Fruit fly (Drosophila melanogaster) whole organism, embryonic: ENCODE data around the gene tHMG1.
A peak's percentile ranks its signal among the peaks of the same experiment; 100 is the strongest.

Experiments
- Awh ChIP-seq: fragments of 200-800 bp; sonication (Bioruptor generic); IDR thresholded peaks from 2 replicates; pipeline ENCODE4, ENCODE4 v1.3.6; 2022; ENCODE audit warnings: missing biosample characterization, missing genetic modification characterization
- BtbVII ChIP-seq: fragments of 200-800 bp; sonication (Bioruptor generic); optimal IDR thresholded peaks from 3 replicates; lab custom pipeline; 2017; ENCODE audit warnings: missing biosample characterization, mild to moderate bottlenecking, missing genetic modification characterization
- CG10959 ChIP-seq: fragments of 200-800 bp; sonication (Bioruptor generic); IDR thresholded peaks from 2 replicates; pipeline ENCODE4 v1.3.6; 2022; ENCODE audit warnings: missing biosample characterization, missing genetic modification characterization
- CG11085 ChIP-seq: fragments of 200-800 bp; sonication (Bioruptor generic); IDR thresholded peaks from 2 replicates; pipeline ENCODE4 v1.3.6; 2022; ENCODE audit warnings: missing biosample characterization, missing genetic modification characterization
- CG12219 ChIP-seq: fragments of 200-800 bp; sonication (Bioruptor generic); optimal IDR thresholded peaks from 3 replicates; lab custom pipeline; 2018; ENCODE audit warnings: missing biosample characterization, mild to moderate bottlenecking, missing genetic modification characterization
- CG15011 ChIP-seq: fragments of 200-800 bp; sonication (Bioruptor generic); optimal IDR thresholded peaks from 3 replicates; lab custom pipeline; 2018; ENCODE audit warnings: missing biosample characterization, mild to moderate bottlenecking, missing genetic modification characterization
- CG15479 ChIP-seq: fragments of 200-800 bp; sonication (Bioruptor generic); optimal IDR thresholded peaks from 3 replicates; lab custom pipeline; 2019; ENCODE audit warnings: missing biosample characterization, mild to moderate bottlenecking, missing genetic modification characterization, moderate library complexity
- CG15696 ChIP-seq: fragments of 200-800 bp; sonication (Bioruptor generic); optimal IDR thresholded peaks from 2 replicates; lab custom pipeline; 2019; ENCODE audit warnings: missing biosample characterization, mild to moderate bottlenecking, missing genetic modification characterization, moderate library complexity
- CG17359 ChIP-seq: fragments of 200-800 bp; sonication (Bioruptor generic); optimal IDR thresholded peaks from 3 replicates; lab custom pipeline; 2018; ENCODE audit warnings: missing biosample characterization, mild to moderate bottlenecking, missing genetic modification characterization, moderate library complexity
- CG17829 ChIP-seq: fragments of 200-800 bp; optimal IDR thresholded peaks from 2 replicates; lab custom pipeline; 2019; ENCODE audit warnings: missing biosample characterization, mild to moderate bottlenecking, missing genetic modification characterization, moderate library complexity
- CG2199 ChIP-seq: fragments of 200-800 bp; sonication (Bioruptor generic); IDR thresholded peaks from 3 replicates; pipeline ENCODE4 v1.3.6; 2022; ENCODE audit warnings: missing biosample characterization, missing genetic modification characterization
- CG2712 ChIP-seq: fragments of 200-800 bp; optimal IDR thresholded peaks from 3 replicates; lab custom pipeline; 2019; ENCODE audit warnings: missing biosample characterization, mild to moderate bottlenecking, missing genetic modification characterization, moderate library complexity
- CG2889 ChIP-seq: fragments of 200-800 bp; sonication (Bioruptor generic); IDR thresholded peaks from 3 replicates; pipeline ENCODE4 v1.3.6; 2022; ENCODE audit warnings: missing biosample characterization, missing genetic modification characterization
- CG31441 ChIP-seq: fragments of 200-800 bp; sonication (Bioruptor generic); IDR thresholded peaks from 2 replicates; pipeline ENCODE4 v1.3.6; 2022; ENCODE audit warnings: missing biosample characterization, missing genetic modification characterization
- CG3163 ChIP-seq: fragments of 200-800 bp; sonication (Bioruptor generic); optimal IDR thresholded peaks from 3 replicates; lab custom pipeline; 2016; ENCODE audit warnings: missing biosample characterization, missing genetic modification characterization
- CG6654 ChIP-seq: fragments of 200-800 bp; sonication (Bioruptor generic); optimal IDR thresholded peaks from 2 replicates; lab custom pipeline; 2017; ENCODE audit warnings: missing biosample characterization, mild to moderate bottlenecking, missing genetic modification characterization
- CG6791 ChIP-seq: fragments of 200-800 bp; sonication (Bioruptor generic); IDR thresholded peaks from 3 replicates; pipeline ENCODE4 v1.3.6; 2022; ENCODE audit warnings: missing biosample characterization, missing genetic modification characterization; ENCODE audit not compliant: partially characterized antibody
- CG7357 ChIP-seq: fragments of 200-800 bp; sonication (Bioruptor generic); IDR thresholded peaks from 3 replicates; pipeline ENCODE4 v1.3.6; 2022; ENCODE audit warnings: missing biosample characterization, missing genetic modification characterization
- CG8089 ChIP-seq: fragments of 200-800 bp; sonication (Bioruptor generic); optimal IDR thresholded peaks from 3 replicates; lab custom pipeline; 2016; ENCODE audit warnings: missing biosample characterization, missing genetic modification characterization
- CG8944 ChIP-seq: fragments of 200-800 bp; sonication (Bioruptor generic); optimal IDR thresholded peaks from 3 replicates; lab custom pipeline; 2016; ENCODE audit warnings: missing biosample characterization, missing genetic modification characterization
- CG9437 ChIP-seq: fragments of 200-800 bp; sonication (Bioruptor generic); optimal IDR thresholded peaks from 2 replicates; lab custom pipeline; 2018; ENCODE audit warnings: missing biosample characterization, mild to moderate bottlenecking, missing genetic modification characterization
- CG9609 ChIP-seq: fragments of 200-800 bp; sonication (Bioruptor generic); optimal IDR thresholded peaks from 3 replicates; lab custom pipeline; 2016; ENCODE audit warnings: missing biosample characterization, missing genetic modification characterization
- Doc2 ChIP-seq: fragments of 200-800 bp; sonication (Bioruptor generic); IDR thresholded peaks from 2 replicates; pipeline ENCODE4 v1.3.6; 2022; ENCODE audit warnings: missing biosample characterization, missing genetic modification characterization
- Dref ChIP-seq: fragments of 200-800 bp; sonication (Bioruptor generic); IDR thresholded peaks from 2 replicates; pipeline ENCODE4 v1.3.6; 2022; ENCODE audit warnings: missing biosample characterization, missing genetic modification characterization
- Fer1 ChIP-seq: fragments of 200-800 bp; sonication (Bioruptor generic); optimal IDR thresholded peaks from 2 replicates; lab custom pipeline; 2017; ENCODE audit warnings: missing biosample characterization, mild to moderate bottlenecking, missing genetic modification characterization
- Fer3 ChIP-seq: fragments of 200-800 bp; sonication (Bioruptor generic); optimal IDR thresholded peaks from 2 replicates; lab custom pipeline; 2018; ENCODE audit warnings: missing biosample characterization, mild to moderate bottlenecking, missing genetic modification characterization, moderate library complexity
- Opbp ChIP-seq: fragments of 200-800 bp; sonication (Bioruptor generic); IDR thresholded peaks from 3 replicates; pipeline ENCODE4 v1.3.6; 2022; ENCODE audit warnings: missing biosample characterization, missing genetic modification characterization; ENCODE audit not compliant: partially characterized antibody
- Poxn ChIP-seq: fragments of 200-800 bp; sonication (Bioruptor generic); IDR thresholded peaks from 2 replicates; pipeline ENCODE4 v1.3.6; 2022; ENCODE audit warnings: missing biosample characterization, missing genetic modification characterization
- Rfx ChIP-seq: fragments of 200-800 bp; sonication (Bioruptor generic); IDR thresholded peaks from 2 replicates; pipeline ENCODE4 v1.3.6; 2022; ENCODE audit warnings: missing biosample characterization, missing genetic modification characterization
- Spps ChIP-seq: fragments of 200-800 bp; sonication (Bioruptor generic); optimal IDR thresholded peaks from 2 replicates; lab custom pipeline; 2018; ENCODE audit warnings: missing biosample characterization, mild to moderate bottlenecking, missing genetic modification characterization
- Stat92E ChIP-seq, 3 experiments: fragments of >200 bp in 2 of 3; fragments of 200-800 bp in 1 of 3; sonication (Bioruptor generic) in 1 of 3; optimal IDR thresholded peaks; 2 replicates each; lab custom pipeline; 2017 to 2019; ENCODE audit warnings: missing biosample characterization in 3 of 3, missing genetic modification characterization in 3 of 3, mild to moderate bottlenecking in 1 of 3, moderate library complexity in 1 of 3
- TFAM ChIP-seq: fragments of 200-800 bp; sonication (Bioruptor generic); optimal IDR thresholded peaks from 2 replicates; lab custom pipeline; 2017; ENCODE audit warnings: missing biosample characterization, missing genetic modification characterization, inconsistent platforms
- bigmax ChIP-seq: fragments of 200-800 bp; sonication (Bioruptor generic); optimal IDR thresholded peaks from 2 replicates; lab custom pipeline; 2018; ENCODE audit warnings: missing biosample characterization, mild to moderate bottlenecking, missing genetic modification characterization
- btn ChIP-seq: fragments of 200-800 bp; sonication (Bioruptor generic); optimal IDR thresholded peaks from 2 replicates; lab custom pipeline; 2016; ENCODE audit warnings: missing biosample characterization, missing genetic modification characterization
- ewg ChIP-seq: fragments of 200-800 bp; sonication (Bioruptor generic); optimal IDR thresholded peaks from 3 replicates; lab custom pipeline; 2017; ENCODE audit warnings: mild to moderate bottlenecking, missing biosample characterization, missing genetic modification reagents, missing genetic modification characterization
- fd102C ChIP-seq: fragments of 200-800 bp; sonication (Bioruptor generic); optimal IDR thresholded peaks from 2 replicates; lab custom pipeline; 2018; ENCODE audit warnings: missing biosample characterization, mild to moderate bottlenecking, missing genetic modification characterization, moderate library complexity
- gcm ChIP-seq: fragments of 200-800 bp; sonication (Bioruptor generic); optimal IDR thresholded peaks from 2 replicates; lab custom pipeline; 2019; ENCODE audit warnings: missing biosample characterization, mild to moderate bottlenecking, missing genetic modification characterization, moderate library complexity
- jing ChIP-seq: fragments of 200-800 bp; sonication (Bioruptor generic); optimal IDR thresholded peaks from 2 replicates; lab custom pipeline; 2018; ENCODE audit warnings: missing biosample characterization, mild to moderate bottlenecking, missing genetic modification characterization
- lilli ChIP-seq: fragments of 200-800 bp; sonication (Bioruptor generic); optimal IDR thresholded peaks from 3 replicates; lab custom pipeline; 2016; ENCODE audit warnings: missing biosample characterization, missing genetic modification characterization
- mirr ChIP-seq: fragments of 200-800 bp; sonication (Bioruptor generic); optimal IDR thresholded peaks from 3 replicates; lab custom pipeline; 2018; ENCODE audit warnings: missing biosample characterization, mild to moderate bottlenecking, missing genetic modification characterization
- mld ChIP-seq: fragments of 200-800 bp; sonication (Bioruptor generic); IDR thresholded peaks from 3 replicates; pipeline ENCODE4 v1.3.6; 2022; ENCODE audit warnings: missing biosample characterization, missing genetic modification characterization; ENCODE audit not compliant: partially characterized antibody
- odd ChIP-seq: fragments of 200-800 bp; sonication (Bioruptor generic); optimal IDR thresholded peaks from 2 replicates; lab custom pipeline; 2017; ENCODE audit warnings: missing biosample characterization, mild to moderate bottlenecking, missing genetic modification characterization
- p53 ChIP-seq: fragments of 200-800 bp; sonication (Bioruptor generic); optimal IDR thresholded peaks from 2 replicates; lab custom pipeline; 2016; ENCODE audit warnings: missing biosample characterization, missing genetic modification characterization
- ro ChIP-seq: fragments of 200-800 bp; sonication (Bioruptor generic); IDR thresholded peaks from 2 replicates; pipeline ENCODE4 v1.3.6; 2022; ENCODE audit warnings: missing biosample characterization, missing genetic modification characterization
- stwl ChIP-seq: fragments of 200-800 bp; sonication (Bioruptor generic); optimal IDR thresholded peaks from 3 replicates; lab custom pipeline; 2018; ENCODE audit warnings: missing biosample characterization, mild to moderate bottlenecking, missing genetic modification characterization, moderate library complexity
- tin ChIP-seq: fragments of 200-800 bp; sonication (Bioruptor generic); optimal IDR thresholded peaks from 3 replicates; lab custom pipeline; 2016; ENCODE audit warnings: missing biosample characterization, missing genetic modification characterization
- ttk ChIP-seq: fragments of 200-800 bp; sonication (Bioruptor generic); IDR thresholded peaks from 2 replicates; pipeline ENCODE4 v2.1.2; 2022; ENCODE audit warnings: missing biosample characterization, missing genetic modification characterization
- vvl ChIP-seq: fragments of 200-800 bp; sonication (Bioruptor generic); IDR thresholded peaks from 2 replicates; pipeline ENCODE4 v1.3.6; 2022; ENCODE audit warnings: missing biosample characterization, missing genetic modification characterization
- zfh2 ChIP-seq: fragments of 200-800 bp; sonication (Bioruptor generic); optimal IDR thresholded peaks from 2 replicates; lab custom pipeline; 2016; ENCODE audit warnings: missing biosample characterization, missing genetic modification characterization

Gene tHMG1

dm6 chr3R:22468829-22469487, 22.7 kb upstream of the tHMG1 start (continued):
- peak; percentile 63; the same call in 1 of the 2 replicates for TF ChIP-seq Poxn
- TF ChIP-seq gcm (GFP tag; lab: Kevin White, UChicago) = no peak
- peak; percentile 78 for TF ChIP-seq p53
- TF ChIP-seq CG9609 (GFP tag; lab: Kevin White, UChicago) = peak; percentile 81
- no peak for TF ChIP-seq stwl (tag; lab: Kevin White, UChicago)
- peak; percentile 89 for TF ChIP-seq Fer3
- TF ChIP-seq CG31441 (GFP tag; lab: Robert Waterston, UW) = peak; percentile 84
- peak; percentile 86 for TF ChIP-seq zfh2 (GFP tag; lab: Kevin White, UChicago)
- TF ChIP-seq CG17829 (tag; lab: Kevin White, UChicago) = peak; percentile 72
- TF ChIP-seq mld = no peak
- no peak; the same call in 1 of the 2 replicates for TF ChIP-seq Dref (GFP tag; lab: Robert Waterston, UW)
- TF ChIP-seq TFAM (GFP tag; lab: Kevin White, UChicago) = no peak
- no peak for TF ChIP-seq Stat92E (GFP tag; optimal IDR thresholded peaks at IDR 0.05; lab: Kevin White, UChicago)
- peak; percentile 36 for TF ChIP-seq CG6654 (GFP tag; lab: Kevin White, UChicago)
- TF ChIP-seq CG15479 (GFP tag; lab: Kevin White, UChicago) = no peak
- peak; percentile 74 for TF ChIP-seq ttk (GFP tag; lab: Robert Waterston, UW)
- TF ChIP-seq CG17359 (tag; lab: Kevin White, UChicago) = peak; percentile 87
- no peak for TF ChIP-seq Opbp
- peak; percentile 10 for TF ChIP-seq CG15696 (tag; lab: Kevin White, UChicago)
- peak; percentile 83 for TF ChIP-seq ewg
- TF ChIP-seq CG15011 (GFP tag; lab: Kevin White, UChicago) = peak; percentile 81
- peak; percentile 71 for TF ChIP-seq CG3163
- no peak; the same call in 1 of the 2 replicates for TF ChIP-seq ro (GFP tag; lab: Robert Waterston, UW)
- TF ChIP-seq CG11085 (GFP tag; lab: Robert Waterston, UW) = peak; percentile 57
- peak; percentile 70 for TF ChIP-seq btn
- peak; percentile 64 for TF ChIP-seq jing (GFP tag; lab: Kevin White, UChicago)
- no peak for TF ChIP-seq CG2712 (tag; lab: Kevin White, UChicago)
- peak; percentile 67 for TF ChIP-seq CG8089 (GFP tag; lab: Kevin White, UChicago)
- peak; percentile 78; the same call in 1 of the 2 replicates for TF ChIP-seq Awh
- peak; percentile 11 for TF ChIP-seq Spps (tag; lab: Kevin White, UChicago)
- no peak for TF ChIP-seq CG2199 (GFP tag; lab: Robert Waterston, UW)
- TF ChIP-seq Doc2 = 0 out of 2 replicates have a peak, but pooled peaks have one; percentile 39
- peak; percentile 96 for TF ChIP-seq Fer1 (GFP tag; lab: Kevin White, UChicago)
- TF ChIP-seq lilli (GFP tag; lab: Kevin White, UChicago) = peak; percentile 89
- peak; percentile 83 for TF ChIP-seq tin (GFP tag; lab: Kevin White, UChicago)
- TF ChIP-seq odd (GFP tag; lab: Kevin White, UChicago) = peak; percentile 75
- peak; percentile 90 for TF ChIP-seq Rfx (GFP tag; lab: Robert Waterston, UW)
- TF ChIP-seq vvl (GFP tag; lab: Robert Waterston, UW) = peak; percentile 89
- TF ChIP-seq CG12219 = peak; percentile 85
- peak; percentile 69; the same call in 2 of the 3 replicates for TF ChIP-seq CG7357
- TF ChIP-seq CG6791 (GFP tag; lab: Robert Waterston, UW) = no peak
- peak; percentile 80 for TF ChIP-seq CG8944 (GFP tag; lab: Kevin White, UChicago)
- peak; percentile 34 for TF ChIP-seq bigmax (GFP tag; lab: Kevin White, UChicago)
- no peak for TF ChIP-seq CG10959 (GFP tag; lab: Robert Waterston, UW)
- TF ChIP-seq fd102C = no peak
- TF ChIP-seq mirr = peak; percentile 81
- TF ChIP-seq CG2889 (GFP tag; lab: Robert Waterston, UW) = peak; percentile 62
- TF ChIP-seq BtbVII (GFP tag; lab: Kevin White, UChicago) = peak; percentile 88
- peak; percentile 62 for TF ChIP-seq CG9437
